Worm (Caenorhabditis elegans) whole organism, L4 larva: ENCODE measurements around the gene puf-9.

Experiments used
- F10B5.3 ChIP-seq: sonication (generic microtip); optimal IDR thresholded peaks from 2 replicates; lab custom pipeline; 2016; ENCODE audit warnings: mild to moderate bottlenecking, missing genetic modification characterization, missing compliant biosample characterization
- Y105C5A.15 ChIP-seq: fragments of 200-800 bp; sonication (Bioruptor generic); IDR thresholded peaks from 2 replicates; pipeline ENCODE4 v1.3.6; 2022; ENCODE audit warnings: missing genetic modification characterization, missing compliant biosample characterization
- Y75B8A.6 ChIP-seq: fragments of 200-800 bp; sonication (Bioruptor generic); IDR thresholded peaks from 2 replicates; pipeline ENCODE4 v1.3.6; 2022; ENCODE audit warnings: missing genetic modification reagents, missing genetic modification characterization, missing compliant biosample characterization
- ZK337.2 ChIP-seq: fragments of 200-800 bp; sonication (Bioruptor generic); IDR thresholded peaks from 2 replicates; pipeline ENCODE4 v1.3.6; 2022; ENCODE audit warnings: missing genetic modification reagents, missing genetic modification characterization, missing compliant biosample characterization
- aha-1 ChIP-seq: fragments of 150-350 bp; peaks from one replicate; lab custom pipeline; 2014; ENCODE audit warnings: missing biosample characterization, missing genetic modification characterization
- arid-1 ChIP-seq: fragments of 200-800 bp; sonication (Bioruptor generic); conservative IDR thresholded peaks from 2 replicates; pipeline ENCODE4 v1.3.6; 2022; ENCODE audit warnings: missing genetic modification reagents, missing genetic modification characterization, missing compliant biosample characterization
- ceh-82 ChIP-seq: sonication (generic microtip); optimal IDR thresholded peaks from 2 replicates; lab custom pipeline; 2017; ENCODE audit warnings: missing biosample characterization, missing genetic modification characterization
- daf-16 ChIP-seq, 3 experiments: sonication (generic microtip); optimal IDR thresholded peaks; 2 replicates each; lab custom pipeline; 2016 to 2017; ENCODE audit warnings: missing genetic modification characterization in 3 of 3, missing genetic modification reagents in 3 of 3, mild to moderate bottlenecking in 2 of 3, missing compliant biosample characterization in 2 of 3, missing biosample characterization in 1 of 3, moderate library complexity in 1 of 3
- daf-8 ChIP-seq: fragments of 200-800 bp; sonication (Bioruptor generic); IDR thresholded peaks from 2 replicates; pipeline ENCODE4 v1.3.6; 2022; ENCODE audit warnings: missing genetic modification characterization, missing compliant biosample characterization
- dmd-6 ChIP-seq: fragments of 200-800 bp; sonication (Bioruptor generic); IDR thresholded peaks from 2 replicates; pipeline ENCODE4 v1.3.6; 2022; ENCODE audit warnings: missing genetic modification reagents, missing genetic modification characterization, missing compliant biosample characterization
- fkh-10 ChIP-seq: fragments of 150-350 bp; optimal IDR thresholded peaks from 2 replicates; lab custom pipeline; 2014; ENCODE audit warnings: missing biosample characterization, missing genetic modification reagents, missing genetic modification characterization
- hlh-11 ChIP-seq: fragments of 200-800 bp; sonication (Bioruptor generic); optimal IDR thresholded peaks from 2 replicates; lab custom pipeline; 2018; ENCODE audit warnings: mild to moderate bottlenecking, missing genetic modification characterization, missing compliant biosample characterization
- hlh-30 ChIP-seq: sonication (generic microtip); optimal IDR thresholded peaks from 2 replicates; lab custom pipeline; 2017; ENCODE audit warnings: antibody characterized with exemption, mild to moderate bottlenecking, missing genetic modification characterization, missing compliant biosample characterization; ENCODE audit not compliant: insufficient read depth
- lin-13 ChIP-seq: fragments of 150-350 bp; optimal IDR thresholded peaks from 2 replicates; lab custom pipeline; 2014; ENCODE audit warnings: missing biosample characterization, missing genetic modification reagents, missing genetic modification characterization
- lin-15B ChIP-seq: fragments of 150-350 bp; sonication (generic microtip); optimal IDR thresholded peaks from 3 replicates; lab custom pipeline; 2014; ENCODE audit warnings: missing biosample characterization, missing genetic modification characterization
- lir-3 ChIP-seq: sonication (generic microtip); optimal IDR thresholded peaks from 2 replicates; lab custom pipeline; 2016; ENCODE audit warnings: mild to moderate bottlenecking, missing genetic modification characterization, missing compliant biosample characterization
- lsy-2 ChIP-seq, 2 experiments: fragments of 150-350 bp in 1 of 2; sonication (generic microtip) in 1 of 2; optimal IDR thresholded peaks; 2 replicates each; lab custom pipeline; 2014 to 2017; ENCODE audit warnings: missing biosample characterization in 2 of 2, missing genetic modification characterization in 2 of 2
- madf-5 ChIP-seq, 2 experiments: fragments of 200-800 bp; sonication (Bioruptor generic); IDR thresholded peaks; 2 replicates each; pipeline ENCODE4 v1.3.6; 2022; ENCODE audit warnings: missing compliant biosample characterization in 2 of 2, missing genetic modification characterization in 2 of 2
- mdl-1 ChIP-seq, 2 experiments: fragments of 150-350 bp in 1 of 2; sonication (generic microtip) in 1 of 2; optimal IDR thresholded peaks; 2 replicates each; lab custom pipeline; 2014 to 2017; ENCODE audit warnings: missing biosample characterization in 2 of 2, missing genetic modification characterization in 2 of 2
- mdt-29 ChIP-seq: fragments of 200-800 bp; sonication (Bioruptor generic); IDR thresholded peaks from 2 replicates; pipeline ENCODE4 v1.3.6; 2022; ENCODE audit warnings: missing genetic modification reagents, missing genetic modification characterization, missing compliant biosample characterization
- mep-1 ChIP-seq: fragments of 150-350 bp; sonication (generic microtip); optimal IDR thresholded peaks from 3 replicates; lab custom pipeline; 2014; ENCODE audit warnings: missing biosample characterization, missing genetic modification characterization
- mxl-3 ChIP-seq: fragments of 200-800 bp; sonication (Bioruptor generic); optimal IDR thresholded peaks from 2 replicates; lab custom pipeline; 2018; ENCODE audit warnings: mild to moderate bottlenecking, missing genetic modification characterization, missing compliant biosample characterization
- nhr-11 ChIP-seq: fragments of 150-350 bp; optimal IDR thresholded peaks from 2 replicates; lab custom pipeline; 2014; ENCODE audit warnings: missing biosample characterization, missing genetic modification characterization
- nhr-111 ChIP-seq: fragments of 200-800 bp; sonication (Bioruptor generic); optimal IDR thresholded peaks from 2 replicates; lab custom pipeline; 2018; ENCODE audit warnings: mild to moderate bottlenecking, missing genetic modification characterization, missing compliant biosample characterization
- nhr-28 ChIP-seq: fragments of 150-350 bp; optimal IDR thresholded peaks from 2 replicates; lab custom pipeline; 2014; ENCODE audit warnings: missing biosample characterization, missing genetic modification characterization
- nhr-42 ChIP-seq: fragments of 200-800 bp; sonication (Bioruptor generic); IDR thresholded peaks from 2 replicates; pipeline ENCODE4 v1.3.6; 2022; ENCODE audit warnings: missing genetic modification characterization, missing compliant biosample characterization
- nhr-77 ChIP-seq: fragments of 150-350 bp; optimal IDR thresholded peaks from 2 replicates; lab custom pipeline; 2014; ENCODE audit warnings: missing biosample characterization, missing genetic modification characterization
- pha-4 ChIP-seq, 2 experiments: fragments of 150-350 bp in 1 of 2; fragments of 200-800 bp in 1 of 2; sonication (Bioruptor generic) in 1 of 2; IDR thresholded peaks in 1 of 2; optimal IDR thresholded peaks in 1 of 2; 2 replicates each; pipeline versions ENCODE4 v1.3.6 to Lab custom; 2014 to 2022; ENCODE audit warnings: missing genetic modification characterization in 2 of 2, missing genetic modification reagents in 2 of 2, missing biosample characterization in 1 of 2, missing compliant biosample characterization in 1 of 2
- php-3 ChIP-seq: fragments of 200-800 bp; sonication (Bioruptor generic); IDR thresholded peaks from 2 replicates; pipeline ENCODE4 v1.3.6; 2022; ENCODE audit warnings: missing genetic modification reagents, missing genetic modification characterization, missing compliant biosample characterization
- rbr-2 ChIP-seq: sonication (generic microtip); optimal IDR thresholded peaks from 2 replicates; lab custom pipeline; 2016; ENCODE audit warnings: missing genotype, missing genetic modification characterization, missing compliant biosample characterization
- saeg-2 ChIP-seq: fragments of 200-800 bp; sonication (Bioruptor generic); IDR thresholded peaks from 2 replicates; pipeline ENCODE4 v1.3.6; 2022; ENCODE audit warnings: missing genetic modification reagents, missing genetic modification characterization, missing compliant biosample characterization
- unc-39 ChIP-seq: sonication (generic microtip); optimal IDR thresholded peaks from 2 replicates; lab custom pipeline; 2017; ENCODE audit warnings: missing biosample characterization, missing genetic modification characterization
- unc-62 ChIP-seq, 3 experiments: fragments of 150-350 bp in 1 of 3; sonication (generic microtip); optimal IDR thresholded peaks in 2 of 3; peaks in 1 of 3; 1 replicate in 1 of 3; 2 replicates in 2 of 3; lab custom pipeline; 2014 to 2017; ENCODE audit warnings: missing biosample characterization in 3 of 3, missing genetic modification characterization in 3 of 3, missing genetic modification reagents in 3 of 3, missing genotype in 1 of 3
- vab-7 ChIP-seq: fragments of 200-800 bp; sonication (Bioruptor generic); IDR thresholded peaks from 2 replicates; pipeline ENCODE4 v1.3.6; 2022; ENCODE audit warnings: missing genetic modification reagents, missing genetic modification characterization, missing compliant biosample characterization
- zfp-2 ChIP-seq: sonication (generic microtip); optimal IDR thresholded peaks from 2 replicates; lab custom pipeline; 2016; ENCODE audit warnings: mild to moderate bottlenecking, missing genetic modification characterization, missing compliant biosample characterization
- zip-11 ChIP-seq: fragments of 200-800 bp; sonication (Bioruptor generic); IDR thresholded peaks from 2 replicates; pipeline ENCODE4 v1.3.6; 2022; ENCODE audit warnings: missing genetic modification characterization, missing compliant biosample characterization

puf-9 gene

DNA sequence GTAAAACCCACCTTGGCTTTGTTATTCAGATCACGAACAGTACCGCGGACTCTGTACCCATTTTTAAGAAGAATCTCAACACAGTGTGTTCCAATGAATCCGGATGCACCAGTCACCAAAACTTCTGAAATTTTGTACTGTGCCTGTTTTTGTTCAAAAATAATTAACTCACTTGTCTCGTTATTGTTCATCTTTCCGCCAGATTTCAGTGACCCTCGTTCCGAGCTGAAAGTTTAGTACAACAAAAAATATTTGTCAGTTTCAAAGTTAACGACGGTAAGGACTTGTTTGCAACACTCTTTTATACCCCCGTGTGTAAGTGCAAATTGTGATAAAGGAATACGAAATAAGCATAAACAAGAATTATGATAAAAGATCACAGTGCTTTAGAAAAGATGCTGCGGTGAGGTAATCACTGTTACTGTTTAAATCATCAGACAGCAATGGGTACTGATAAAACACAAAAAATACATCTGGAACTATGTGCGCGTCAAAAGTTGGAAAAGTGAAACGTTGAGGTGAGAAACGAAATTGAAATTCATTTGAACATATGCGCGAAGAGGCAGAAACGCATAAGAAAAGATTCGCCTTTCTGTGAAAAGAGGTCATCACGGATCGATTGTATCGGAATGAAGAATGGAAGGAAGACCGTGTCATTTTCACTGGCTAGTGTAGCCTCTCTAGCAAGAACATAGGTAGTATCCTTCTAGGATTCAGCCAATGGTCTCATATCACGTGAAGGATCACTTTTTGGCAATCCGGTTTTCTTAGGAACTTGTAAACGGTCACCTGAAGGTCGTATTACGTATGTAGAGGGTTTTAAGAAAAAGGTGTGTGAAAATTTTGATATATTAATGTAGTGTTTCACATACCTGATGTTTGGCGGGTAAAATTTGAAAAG, 6.6 kb upstream of the puf-9 start, which contains the start of gene F13D11.4:
TSS of gene F13D11.4 (minus strand) at position 225 of the 901 bp plus-strand sequence.
- no peak for TF ChIP-seq Y75B8A.6 (GFP tag; lab: Robert Waterston, UW)
- no peak for TF ChIP-seq mdt-29 (GFP tag; lab: Robert Waterston, UW)
- TF ChIP-seq daf-16 (GFP tag; optimal IDR thresholded peaks at IDR 0.05; lab: Kevin White, UChicago) = no peak
- peak; percentile 95 for TF ChIP-seq daf-16 (tag; optimal IDR thresholded peaks at IDR 0.05; lab: Kevin White, UChicago)
- peak in 1 of 2 experiments; percentile 10 for TF ChIP-seq mdl-1 (tag; optimal IDR thresholded peaks at IDR 0.05; lab: Kevin White, UChicago)
- TF ChIP-seq mxl-3 = peak; percentile 22
- no peak for TF ChIP-seq nhr-111
- TF ChIP-seq nhr-77 (tag; lab: Kevin White, UChicago) = no peak
- TF ChIP-seq arid-1 (GFP tag; lab: Robert Waterston, UW) = no peak
- no peak for TF ChIP-seq fkh-10 (GFP tag; lab: Kevin White, UChicago)
- peak in 1 of 2 experiments; percentile 80 for TF ChIP-seq unc-62 (GFP tag; optimal IDR thresholded peaks at IDR 0.05 in 1 of 2; lab: Kevin White, UChicago)
- no peak for TF ChIP-seq unc-62 (tag; optimal IDR thresholded peaks at IDR 0.05; lab: Kevin White, UChicago)
- peak; percentile 49 for TF ChIP-seq nhr-28 (tag; lab: Kevin White, UChicago)
- peak; percentile 50 for TF ChIP-seq hlh-11 (tag; lab: Kevin White, UChicago)
- no peak for TF ChIP-seq lir-3

DNA sequence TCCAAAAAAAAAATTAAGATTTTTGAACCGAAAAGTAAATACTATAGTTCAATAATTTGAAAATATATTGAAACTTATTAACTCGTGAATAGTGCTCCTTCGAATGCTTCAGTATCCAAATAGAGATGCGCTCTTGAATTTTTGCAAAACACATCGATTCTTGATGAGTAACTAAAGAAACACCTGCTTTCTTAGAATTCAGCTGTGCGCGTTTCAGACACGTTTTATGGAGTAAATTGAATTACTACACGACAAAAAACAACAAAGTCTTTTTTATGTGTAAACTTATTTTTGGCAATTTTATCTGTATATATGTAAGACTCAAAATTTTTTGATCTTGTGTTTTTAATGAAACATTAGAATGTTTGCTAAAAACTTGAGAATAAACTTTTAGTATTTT, 4.9 kb upstream of the puf-9 start:
- TF ChIP-seq zfp-2 (tag; lab: Kevin White, UChicago) = no peak
- TF ChIP-seq php-3 = no peak
- TF ChIP-seq daf-8 = no peak
- no peak for TF ChIP-seq mep-1
- TF ChIP-seq ceh-82 = no peak
- no peak for TF ChIP-seq vab-7 (GFP tag; lab: Robert Waterston, UW)
- TF ChIP-seq hlh-11 (tag; lab: Kevin White, UChicago) = no peak
- no peak for TF ChIP-seq rbr-2 (tag; lab: Kevin White, UChicago)
- no peak for TF ChIP-seq saeg-2 (GFP tag; lab: Robert Waterston, UW)
- TF ChIP-seq nhr-42 (GFP tag; lab: Robert Waterston, UW) = no peak
- no peak for TF ChIP-seq Y105C5A.15 (GFP tag; lab: Robert Waterston, UW)
- TF ChIP-seq ZK337.2 (GFP tag; lab: Robert Waterston, UW) = no peak
- no peak for TF ChIP-seq unc-62 (GFP tag; optimal IDR thresholded peaks at IDR 0.05 in 1 of 2; lab: Kevin White, UChicago)
- TF ChIP-seq unc-62 (tag; optimal IDR thresholded peaks at IDR 0.05; lab: Kevin White, UChicago) = no peak
- no peak for TF ChIP-seq zip-11
- no peak for TF ChIP-seq pha-4 (GFP tag; IDR thresholded peaks at IDR 0.05; lab: Robert Waterston, UW)
- TF ChIP-seq pha-4 (tag; optimal IDR thresholded peaks at IDR 0.05; lab: Kevin White, UChicago) = no peak

DNA sequence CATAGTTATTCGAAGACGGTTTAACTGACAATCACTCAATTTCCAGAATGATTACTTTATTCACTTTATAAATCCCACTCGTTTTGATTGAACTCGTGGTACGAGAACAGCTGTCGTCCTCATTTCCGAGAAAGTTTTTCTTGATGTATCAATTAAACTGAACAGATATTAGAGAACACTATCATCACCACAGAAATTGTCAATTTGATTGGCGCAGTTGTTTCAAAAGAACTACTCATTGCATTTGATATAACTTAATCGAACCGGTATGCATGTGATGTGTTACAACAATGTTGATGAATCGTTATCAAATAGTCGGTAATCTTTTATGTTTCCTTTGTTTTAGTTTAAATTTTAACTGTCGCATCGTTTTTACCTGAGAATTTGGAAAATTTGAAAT, 4.4 kb upstream of the puf-9 start:
- TF ChIP-seq hlh-11 (tag; lab: Kevin White, UChicago) (peak; percentile 67), unc-39 (tag; lab: Kevin White, UChicago) (no peak), vab-7 (GFP tag; lab: Robert Waterston, UW) (no peak), aha-1 (peak; percentile 60), nhr-11 (tag; lab: Kevin White, UChicago) (peak; percentile 63), hlh-30 (tag; lab: Kevin White, UChicago) (peak; percentile 61), mdl-1 (tag; optimal IDR thresholded peaks at IDR 0.05; lab: Kevin White, UChicago) (peak in 1 of 2 experiments; percentile 12), ZK337.2 (GFP tag; lab: Robert Waterston, UW) (no peak), nhr-28 (tag; lab: Kevin White, UChicago) (peak; percentile 51), dmd-6 (GFP tag; lab: Robert Waterston, UW) (peak; percentile 31; the same call in 1 of the 2 replicates), mxl-3 (peak; percentile 27), fkh-10 (GFP tag; lab: Kevin White, UChicago) (no peak), unc-62 (GFP tag; optimal IDR thresholded peaks at IDR 0.05 in 1 of 2; lab: Kevin White, UChicago) (peak in 1 of 2 experiments; percentile 97), unc-62 (tag; optimal IDR thresholded peaks at IDR 0.05; lab: Kevin White, UChicago) (no peak), F10B5.3 (tag; lab: Kevin White, UChicago) (no peak), daf-16 (GFP tag; optimal IDR thresholded peaks at IDR 0.05; lab: Kevin White, UChicago) (peak in 1 of 2 experiments; percentile 58), daf-16 (tag; optimal IDR thresholded peaks at IDR 0.05; lab: Kevin White, UChicago) (no peak), madf-5 (GFP tag; IDR thresholded peaks at IDR 0.05; lab: Robert Waterston, UW) (no peak), lin-15B (tag; lab: Kevin White, UChicago) (no peak), lin-13 (GFP tag; lab: Kevin White, UChicago) (no peak), lsy-2 (tag; optimal IDR thresholded peaks at IDR 0.05; lab: Kevin White, UChicago) (peak in 1 of 2 experiments; percentile 50)
